Worm (Caenorhabditis elegans) whole organism, L4 larva: ENCODE measurements around the gene nlp-3.

Source experiments
- F49E8.2 ChIP-seq: sonication (generic microtip); optimal IDR thresholded peaks from 2 replicates; lab custom pipeline; 2016; ENCODE audit warnings: missing compliant biosample characterization, mild to moderate bottlenecking, missing genetic modification characterization, borderline replicate concordance
- T20F7.1 ChIP-seq: fragments of 200-800 bp; sonication (Bioruptor generic); optimal IDR thresholded peaks from 2 replicates; lab custom pipeline; 2018; ENCODE audit warnings: mild to moderate bottlenecking, missing genetic modification characterization, missing compliant biosample characterization
- Y105C5A.15 ChIP-seq: fragments of 200-800 bp; sonication (Bioruptor generic); IDR thresholded peaks from 2 replicates; pipeline ENCODE4 v1.3.6; 2022; ENCODE audit warnings: missing genetic modification characterization, missing compliant biosample characterization
- ZK546.5 ChIP-seq, 2 experiments: sonication (generic microtip); optimal IDR thresholded peaks; 2 replicates each; lab custom pipeline; 2017; ENCODE audit warnings: missing biosample characterization in 2 of 2, missing genetic modification characterization in 2 of 2
- aha-1 ChIP-seq: fragments of 150-350 bp; peaks from one replicate; lab custom pipeline; 2014; ENCODE audit warnings: missing biosample characterization, missing genetic modification characterization
- aly-2 ChIP-seq: sonication (generic microtip); optimal IDR thresholded peaks from 2 replicates; lab custom pipeline; 2018; ENCODE audit warnings: missing biosample characterization, missing genetic modification characterization
- ceh-62 ChIP-seq: sonication (generic microtip); optimal IDR thresholded peaks from 2 replicates; lab custom pipeline; 2017; ENCODE audit warnings: missing biosample characterization, missing genetic modification characterization
- ceh-82 ChIP-seq: sonication (generic microtip); optimal IDR thresholded peaks from 2 replicates; lab custom pipeline; 2017; ENCODE audit warnings: missing biosample characterization, missing genetic modification characterization
- ces-1 ChIP-seq: fragments of 150-350 bp; sonication (generic microtip); optimal IDR thresholded peaks from 4 replicates; lab custom pipeline; 2014; ENCODE audit warnings: missing biosample characterization, missing genetic modification reagents, missing genetic modification characterization
- daf-16 ChIP-seq, 3 experiments: sonication (generic microtip); optimal IDR thresholded peaks; 2 replicates each; lab custom pipeline; 2016 to 2017; ENCODE audit warnings: missing genetic modification characterization in 3 of 3, missing genetic modification reagents in 3 of 3, mild to moderate bottlenecking in 2 of 3, missing compliant biosample characterization in 2 of 3, missing biosample characterization in 1 of 3, moderate library complexity in 1 of 3
- daf-19 ChIP-seq: fragments of 200-800 bp; sonication (Bioruptor generic); conservative IDR thresholded peaks from 2 replicates; pipeline ENCODE4 v1.3.6; 2022; ENCODE audit warnings: missing genetic modification characterization, missing compliant biosample characterization
- daf-8 ChIP-seq: fragments of 200-800 bp; sonication (Bioruptor generic); IDR thresholded peaks from 2 replicates; pipeline ENCODE4 v1.3.6; 2022; ENCODE audit warnings: missing genetic modification characterization, missing compliant biosample characterization
- dmd-6 ChIP-seq: fragments of 200-800 bp; sonication (Bioruptor generic); IDR thresholded peaks from 2 replicates; pipeline ENCODE4 v1.3.6; 2022; ENCODE audit warnings: missing genetic modification reagents, missing genetic modification characterization, missing compliant biosample characterization
- dmd-9 ChIP-seq: fragments of 200-800 bp; sonication (Bioruptor generic); IDR thresholded peaks from 2 replicates; pipeline ENCODE4 v1.3.6; 2022; ENCODE audit warnings: missing genetic modification reagents, missing genetic modification characterization, missing compliant biosample characterization
- duxl-1 ChIP-seq: sonication (generic microtip); optimal IDR thresholded peaks from 2 replicates; lab custom pipeline; 2016; ENCODE audit warnings: mild to moderate bottlenecking, missing genetic modification characterization, moderate library complexity, missing compliant biosample characterization; ENCODE audit not compliant: poor library complexity
- dve-1 ChIP-seq: sonication (generic microtip); optimal IDR thresholded peaks from 2 replicates; lab custom pipeline; 2017; ENCODE audit warnings: antibody characterized with exemption, mild to moderate bottlenecking, missing genetic modification characterization, missing compliant biosample characterization; ENCODE audit not compliant: insufficient read depth
- egl-27 ChIP-seq: sonication (generic microtip); optimal IDR thresholded peaks from 3 replicates; lab custom pipeline; 2017; ENCODE audit warnings: missing biosample characterization, missing genetic modification reagents, missing genetic modification characterization
- fkh-10 ChIP-seq: fragments of 150-350 bp; optimal IDR thresholded peaks from 2 replicates; lab custom pipeline; 2014; ENCODE audit warnings: missing biosample characterization, missing genetic modification reagents, missing genetic modification characterization
- gei-8 ChIP-seq: fragments of 200-800 bp; sonication (Bioruptor generic); optimal IDR thresholded peaks from 2 replicates; lab custom pipeline; 2018; ENCODE audit warnings: mild to moderate bottlenecking, missing genetic modification characterization, missing compliant biosample characterization
- hlh-11 ChIP-seq: fragments of 200-800 bp; sonication (Bioruptor generic); optimal IDR thresholded peaks from 2 replicates; lab custom pipeline; 2018; ENCODE audit warnings: mild to moderate bottlenecking, missing genetic modification characterization, missing compliant biosample characterization
- hlh-30 ChIP-seq: sonication (generic microtip); optimal IDR thresholded peaks from 2 replicates; lab custom pipeline; 2017; ENCODE audit warnings: antibody characterized with exemption, mild to moderate bottlenecking, missing genetic modification characterization, missing compliant biosample characterization; ENCODE audit not compliant: insufficient read depth
- jun-1 ChIP-seq: fragments of 150-350 bp; optimal IDR thresholded peaks from 2 replicates; lab custom pipeline; 2014; ENCODE audit warnings: missing biosample characterization, missing genetic modification reagents, missing genetic modification characterization
- lim-7 ChIP-seq: fragments of 200-800 bp; sonication (Bioruptor generic); IDR thresholded peaks from 2 replicates; pipeline ENCODE4 v1.3.6; 2022; ENCODE audit warnings: missing genetic modification characterization, missing compliant biosample characterization
- lsy-2 ChIP-seq, 2 experiments: fragments of 150-350 bp in 1 of 2; sonication (generic microtip) in 1 of 2; optimal IDR thresholded peaks; 2 replicates each; lab custom pipeline; 2014 to 2017; ENCODE audit warnings: missing biosample characterization in 2 of 2, missing genetic modification characterization in 2 of 2
- madf-5 ChIP-seq, 2 experiments: fragments of 200-800 bp; sonication (Bioruptor generic); IDR thresholded peaks; 2 replicates each; pipeline ENCODE4 v1.3.6; 2022; ENCODE audit warnings: missing compliant biosample characterization in 2 of 2, missing genetic modification characterization in 2 of 2
- madf-9 ChIP-seq: fragments of 200-800 bp; sonication (Bioruptor generic); conservative IDR thresholded peaks from 2 replicates; pipeline ENCODE4 v1.3.6; 2022; ENCODE audit warnings: missing genetic modification reagents, missing genetic modification characterization, missing compliant biosample characterization
- nhr-11 ChIP-seq: fragments of 150-350 bp; optimal IDR thresholded peaks from 2 replicates; lab custom pipeline; 2014; ENCODE audit warnings: missing biosample characterization, missing genetic modification characterization
- nhr-6 ChIP-seq: fragments of 150-350 bp; optimal IDR thresholded peaks from 2 replicates; lab custom pipeline; 2014; ENCODE audit warnings: missing biosample characterization, missing genetic modification characterization
- php-3 ChIP-seq: fragments of 200-800 bp; sonication (Bioruptor generic); IDR thresholded peaks from 2 replicates; pipeline ENCODE4 v1.3.6; 2022; ENCODE audit warnings: missing genetic modification reagents, missing genetic modification characterization, missing compliant biosample characterization
- pqm-1 ChIP-seq: sonication (generic microtip); optimal IDR thresholded peaks from 2 replicates; lab custom pipeline; 2017; ENCODE audit warnings: missing biosample characterization, missing genetic modification characterization
- set-16 ChIP-seq: fragments of 200-800 bp; sonication (Bioruptor generic); IDR thresholded peaks from 2 replicates; pipeline ENCODE4 v1.3.6; 2022; ENCODE audit warnings: missing genetic modification reagents, missing genetic modification characterization, missing compliant biosample characterization
- spr-1 ChIP-seq: sonication (generic microtip); optimal IDR thresholded peaks from 2 replicates; lab custom pipeline; 2016; ENCODE audit warnings: mild to moderate bottlenecking, missing genetic modification characterization, missing compliant biosample characterization
- tra-1 ChIP-seq: fragments of 200-800 bp; sonication (Bioruptor generic); IDR thresholded peaks from 2 replicates; pipeline ENCODE4 v1.3.6; 2022; ENCODE audit warnings: missing genetic modification reagents, missing genetic modification characterization, missing compliant biosample characterization
- unc-39 ChIP-seq: sonication (generic microtip); optimal IDR thresholded peaks from 2 replicates; lab custom pipeline; 2017; ENCODE audit warnings: missing biosample characterization, missing genetic modification characterization
- unc-62 ChIP-seq, 3 experiments: fragments of 150-350 bp in 1 of 3; sonication (generic microtip); optimal IDR thresholded peaks in 2 of 3; peaks in 1 of 3; 1 replicate in 1 of 3; 2 replicates in 2 of 3; lab custom pipeline; 2014 to 2017; ENCODE audit warnings: missing biosample characterization in 3 of 3, missing genetic modification characterization in 3 of 3, missing genetic modification reagents in 3 of 3, missing genotype in 1 of 3

Gene nlp-3

ce11 chrX:13224608-13225007 is 46.4 kb upstream of the nlp-3 start, which contains the start of gene skr-19:
Gene skr-19, minus strand, starts transcription at chrX:13224708.
- TF ChIP-seq ceh-62 (tag; lab: Kevin White, UChicago) (no peak), egl-27 (tag; lab: Kevin White, UChicago) (no peak), aha-1 (tag; lab: Kevin White, UChicago) (peak; percentile 9)

DNA sequence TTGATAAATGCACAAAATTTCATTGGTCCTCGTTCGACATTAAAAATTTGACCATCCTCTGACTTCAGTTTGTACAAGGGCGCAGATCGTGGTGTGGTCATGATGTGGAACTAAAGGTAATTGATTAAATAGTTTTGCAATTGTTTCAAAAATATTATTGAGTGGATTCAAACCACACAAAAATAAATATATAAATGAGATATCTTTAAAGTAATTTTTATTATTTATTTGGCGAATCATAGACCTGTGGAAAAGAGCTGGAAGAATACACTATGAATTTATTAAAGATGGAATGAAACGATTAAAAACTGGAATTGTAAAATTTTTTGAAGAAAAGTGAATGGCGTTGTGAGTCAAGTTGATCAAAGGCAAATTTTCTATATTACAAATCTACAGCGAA is 45.2 kb upstream of the nlp-3 start, which contains the start of gene skr-20:
Gene skr-20 (minus strand): TSS at position 101 of the 400 bp plus-strand sequence.
- TF ChIP-seq T20F7.1 (GFP tag; lab: Kevin White, UChicago) (no peak), php-3 (no peak), ceh-82 (no peak), duxl-1 (tag; lab: Kevin White, UChicago) (no peak), Y105C5A.15 (no peak), unc-39 (no peak), tra-1 (GFP tag; lab: Robert Waterston, UW) (no peak)

ce11 chrX:13221357-13221756 is 43.1 kb upstream of the nlp-3 start, which contains the start of gene asp-4:
Gene asp-4, minus strand, starts transcription at chrX:13221462.
- TF ChIP-seq hlh-11 (tag; lab: Kevin White, UChicago) (peak; percentile 84), madf-9 (GFP tag; lab: Robert Waterston, UW) (no peak), dmd-6 (GFP tag; lab: Robert Waterston, UW) (peak; percentile 71), pqm-1 (tag; lab: Kevin White, UChicago) (peak; percentile 15), dve-1 (tag; lab: Kevin White, UChicago) (peak; percentile 74), dmd-9 (no peak), ZK546.5 (tag; optimal IDR thresholded peaks at IDR 0.05; lab: Kevin White, UChicago) (no peak), hlh-30 (tag; lab: Kevin White, UChicago) (peak; percentile 25), daf-19 (GFP tag; lab: Robert Waterston, UW) (no peak), daf-16 (GFP tag; optimal IDR thresholded peaks at IDR 0.05; lab: Kevin White, UChicago) (no peak), daf-16 (tag; optimal IDR thresholded peaks at IDR 0.05; lab: Kevin White, UChicago) (peak; percentile 95), duxl-1 (tag; lab: Kevin White, UChicago) (no peak)

DNA sequence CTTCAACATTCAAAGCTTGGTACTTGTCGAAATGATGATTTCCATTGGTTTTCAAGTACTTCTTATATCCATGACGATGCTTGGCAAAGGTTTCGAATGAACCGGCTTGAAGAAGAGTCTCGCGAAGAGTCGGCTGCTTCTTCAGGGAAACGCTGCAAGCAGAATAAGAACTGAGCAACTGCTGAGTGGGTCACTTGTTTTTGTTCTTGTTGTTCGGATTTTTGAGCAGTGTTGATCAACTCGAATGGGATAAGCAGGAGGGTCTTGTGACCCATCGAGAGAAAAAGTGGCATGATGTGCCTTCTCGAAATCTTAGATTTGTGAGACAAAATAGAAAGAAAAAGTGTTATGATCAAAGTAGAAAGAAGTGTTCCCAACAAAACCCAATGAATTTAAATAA is 42.4 kb upstream of the nlp-3 start:
- TF ChIP-seq gei-8: no peak
- no peak for TF ChIP-seq daf-19 (GFP tag; lab: Robert Waterston, UW)
- TF ChIP-seq unc-62 (GFP tag; optimal IDR thresholded peaks at IDR 0.05 in 1 of 2; lab: Kevin White, UChicago): peak in 1 of 2 experiments; percentile 90
- no peak for TF ChIP-seq unc-62 (tag; optimal IDR thresholded peaks at IDR 0.05; lab: Kevin White, UChicago)
- TF ChIP-seq spr-1 (tag; lab: Kevin White, UChicago): no peak
- no peak for TF ChIP-seq lim-7
- TF ChIP-seq hlh-30 (tag; lab: Kevin White, UChicago): peak; percentile 8
- TF ChIP-seq fkh-10 (GFP tag; lab: Kevin White, UChicago): no peak
- TF ChIP-seq aly-2 (tag; lab: Kevin White, UChicago): no peak
- TF ChIP-seq unc-39: no peak
- peak; percentile 67 for TF ChIP-seq nhr-11 (tag; lab: Kevin White, UChicago)
- TF ChIP-seq daf-16 (GFP tag; optimal IDR thresholded peaks at IDR 0.05; lab: Kevin White, UChicago): peak in 1 of 2 experiments; percentile 91
- TF ChIP-seq daf-16 (tag; optimal IDR thresholded peaks at IDR 0.05; lab: Kevin White, UChicago): no peak

DNA sequence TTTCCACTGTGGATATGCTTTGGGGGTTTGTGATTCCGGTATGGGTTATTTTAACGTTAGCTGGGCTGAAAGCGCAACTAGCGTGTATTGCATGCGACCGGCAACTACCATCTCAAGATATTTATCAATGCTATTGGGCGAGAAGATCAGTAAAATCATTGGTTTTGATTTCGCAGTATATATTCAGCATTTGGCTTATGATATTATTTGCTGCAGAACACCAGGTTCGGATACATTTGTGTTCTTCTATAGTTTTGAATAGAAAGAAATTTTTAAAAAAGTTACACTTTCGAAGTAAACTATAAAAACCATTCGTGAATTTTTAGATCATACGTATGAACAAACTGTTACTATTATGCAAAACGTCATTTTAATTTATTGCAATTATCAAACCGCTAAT is 39.7 kb upstream of the nlp-3 start:
- TF ChIP-seq ces-1 (GFP tag; lab: Kevin White, UChicago) (no peak), set-16 (GFP tag; lab: Robert Waterston, UW) (no peak), F49E8.2 (tag; lab: Kevin White, UChicago) (no peak), aha-1 (tag; lab: Kevin White, UChicago) (peak; percentile 17), daf-8 (GFP tag; lab: Robert Waterston, UW) (no peak), dmd-6 (GFP tag; lab: Robert Waterston, UW) (no peak), lsy-2 (tag; optimal IDR thresholded peaks at IDR 0.05; lab: Kevin White, UChicago) (no peak), jun-1 (tag; lab: Kevin White, UChicago) (no peak), unc-62 (GFP tag; optimal IDR thresholded peaks at IDR 0.05 in 1 of 2; lab: Kevin White, UChicago) (peak in 1 of 2 experiments; percentile 94), unc-62 (tag; optimal IDR thresholded peaks at IDR 0.05; lab: Kevin White, UChicago) (no peak), madf-5 (GFP tag; IDR thresholded peaks at IDR 0.05; lab: Robert Waterston, UW) (no peak), nhr-6 (tag; lab: Kevin White, UChicago) (no peak), ceh-62 (tag; lab: Kevin White, UChicago) (no peak)
- TF ChIP-seq, all 104 proteins: peak for 2
